Fruit fly (Drosophila melanogaster) whole organism, embryonic: ENCODE data around the gene Mks1.
A peak's percentile ranks its signal among the peaks of the same experiment; 100 is the strongest.

Experiments used
- Awh ChIP-seq: fragments of 200-800 bp; sonication (Bioruptor generic); IDR thresholded peaks from 2 replicates; pipeline ENCODE4, ENCODE4 v1.3.6; 2022; ENCODE audit warnings: missing biosample characterization, missing genetic modification characterization
- CG10321 ChIP-seq: fragments of 200-800 bp; sonication (Bioruptor generic); IDR thresholded peaks from 2 replicates; pipeline ENCODE4 v1.3.6; 2022; ENCODE audit warnings: missing biosample characterization, missing genetic modification characterization
- CG10462 ChIP-seq: fragments of 200-800 bp; sonication (Bioruptor generic); optimal IDR thresholded peaks from 2 replicates; lab custom pipeline; 2016; ENCODE audit warnings: missing biosample characterization, missing genetic modification characterization
- CG11695 ChIP-seq: fragments of 200-800 bp; sonication (Bioruptor generic); IDR thresholded peaks from 3 replicates; pipeline ENCODE4 v1.3.6; 2022; ENCODE audit warnings: missing biosample characterization, missing genetic modification characterization
- CG11696 ChIP-seq: fragments of 200-800 bp; sonication (Bioruptor generic); IDR thresholded peaks from 2 replicates; pipeline ENCODE4 v1.3.6; 2022; ENCODE audit warnings: missing biosample characterization, missing genetic modification characterization
- CG12236 ChIP-seq: fragments of 200-800 bp; sonication (Bioruptor generic); optimal IDR thresholded peaks from 2 replicates; lab custom pipeline; 2016; ENCODE audit warnings: missing biosample characterization, missing genetic modification characterization
- CG13287 ChIP-seq: fragments of 200-800 bp; sonication (Bioruptor generic); IDR thresholded peaks from 2 replicates; pipeline ENCODE4 v1.3.6; 2022; ENCODE audit warnings: missing biosample characterization, missing genetic modification characterization; ENCODE audit not compliant: partially characterized antibody
- CG13775 ChIP-seq: fragments of 200-800 bp; sonication (Bioruptor generic); optimal IDR thresholded peaks from 3 replicates; lab custom pipeline; 2017; ENCODE audit warnings: missing biosample characterization, mild to moderate bottlenecking, missing genetic modification characterization
- CG14860 ChIP-seq: fragments of 200-800 bp; sonication (Bioruptor generic); IDR thresholded peaks from 3 replicates; pipeline ENCODE4 v1.3.6; 2022; ENCODE audit warnings: missing biosample characterization, missing genetic modification characterization; ENCODE audit not compliant: partially characterized antibody
- CG15479 ChIP-seq: fragments of 200-800 bp; sonication (Bioruptor generic); optimal IDR thresholded peaks from 3 replicates; lab custom pipeline; 2019; ENCODE audit warnings: missing biosample characterization, mild to moderate bottlenecking, missing genetic modification characterization, moderate library complexity
- CG1647 ChIP-seq: fragments of 200-800 bp; sonication (Bioruptor generic); optimal IDR thresholded peaks from 3 replicates; lab custom pipeline; 2016; ENCODE audit warnings: missing biosample characterization, missing genetic modification characterization
- CG2120 ChIP-seq: fragments of 200-800 bp; sonication (Bioruptor generic); optimal IDR thresholded peaks from 3 replicates; lab custom pipeline; 2016; ENCODE audit warnings: missing biosample characterization, missing genetic modification characterization
- CG2678 ChIP-seq: fragments of 200-800 bp; sonication (Bioruptor generic); optimal IDR thresholded peaks from 3 replicates; lab custom pipeline; 2019; ENCODE audit warnings: missing biosample characterization, mild to moderate bottlenecking, missing genetic modification characterization, moderate library complexity
- CG34422 ChIP-seq: fragments of 200-800 bp; sonication (Bioruptor generic); IDR thresholded peaks from 3 replicates; pipeline ENCODE4 v1.3.6; 2022; ENCODE audit warnings: missing biosample characterization, missing genetic modification characterization
- CG4328 ChIP-seq: fragments of 200-800 bp; sonication (Bioruptor generic); optimal IDR thresholded peaks from 3 replicates; lab custom pipeline; 2017; ENCODE audit warnings: missing biosample characterization, missing genetic modification reagents, missing genetic modification characterization
- CG43689 ChIP-seq: fragments of 200-800 bp; sonication (Bioruptor generic); IDR thresholded peaks from 2 replicates; pipeline ENCODE4 v1.3.6; 2022; ENCODE audit warnings: missing biosample characterization, missing genetic modification characterization
- CG4404 ChIP-seq: fragments of 200-800 bp; sonication (Bioruptor generic); IDR thresholded peaks from 2 replicates; pipeline ENCODE4 v1.3.6; 2022; ENCODE audit warnings: missing biosample characterization, missing genetic modification characterization
- CG4854 ChIP-seq: fragments of 200-800 bp; sonication (Bioruptor generic); optimal IDR thresholded peaks from 2 replicates; lab custom pipeline; 2016; ENCODE audit warnings: missing biosample characterization, missing genetic modification characterization, inconsistent platforms
- CG6272 ChIP-seq: fragments of 200-800 bp; sonication (Bioruptor generic); IDR thresholded peaks from 2 replicates; pipeline ENCODE4 v1.3.6; 2022; ENCODE audit warnings: missing biosample characterization, missing genetic modification characterization
- CG6791 ChIP-seq: fragments of 200-800 bp; sonication (Bioruptor generic); IDR thresholded peaks from 3 replicates; pipeline ENCODE4 v1.3.6; 2022; ENCODE audit warnings: missing biosample characterization, missing genetic modification characterization; ENCODE audit not compliant: partially characterized antibody
- CG7271 ChIP-seq: fragments of 200-800 bp; sonication (Bioruptor generic); optimal IDR thresholded peaks from 2 replicates; lab custom pipeline; 2018; ENCODE audit warnings: missing biosample characterization, mild to moderate bottlenecking, missing genetic modification characterization, moderate library complexity
- CG7786 ChIP-seq: fragments of 200-800 bp; sonication (Bioruptor generic); optimal IDR thresholded peaks from 2 replicates; lab custom pipeline; 2016; ENCODE audit warnings: missing biosample characterization, missing genetic modification characterization
- CG7839 ChIP-seq: fragments of 200-800 bp; sonication (Bioruptor generic); optimal IDR thresholded peaks from 3 replicates; lab custom pipeline; 2018; ENCODE audit warnings: missing biosample characterization, mild to moderate bottlenecking, missing genetic modification characterization, moderate library complexity
- CG8281 ChIP-seq: fragments of 200-800 bp; sonication (Bioruptor generic); optimal IDR thresholded peaks from 2 replicates; lab custom pipeline; 2018; ENCODE audit warnings: missing biosample characterization, mild to moderate bottlenecking, missing genetic modification characterization, moderate library complexity
- CG8924 ChIP-seq: fragments of 200-800 bp; optimal IDR thresholded peaks from 3 replicates; lab custom pipeline; 2019; ENCODE audit warnings: missing biosample characterization, mild to moderate bottlenecking, missing genetic modification characterization, moderate library complexity
- CHES-1-like ChIP-seq: fragments of 200-800 bp; sonication (Bioruptor generic); optimal IDR thresholded peaks from 2 replicates; lab custom pipeline; 2016; ENCODE audit warnings: missing biosample characterization, missing genetic modification characterization
- ERR ChIP-seq: fragments of 200-800 bp; sonication (Bioruptor generic); optimal IDR thresholded peaks from 2 replicates; lab custom pipeline; 2016; ENCODE audit warnings: missing biosample characterization, missing genetic modification characterization
- H15 ChIP-seq: fragments of 200-800 bp; sonication (Bioruptor generic); IDR thresholded peaks from 3 replicates; pipeline ENCODE4 v1.3.6; 2022; ENCODE audit warnings: missing biosample characterization, missing genetic modification characterization
- HmgZ ChIP-seq: fragments of 200-800 bp; sonication (Bioruptor generic); optimal IDR thresholded peaks from 2 replicates; lab custom pipeline; 2018; ENCODE audit warnings: missing biosample characterization, mild to moderate bottlenecking, missing genetic modification characterization
- Kr ChIP-seq: fragments of 200-800 bp; sonication (Bioruptor generic); optimal IDR thresholded peaks from 2 replicates; lab custom pipeline; 2017; ENCODE audit warnings: missing biosample characterization, mild to moderate bottlenecking, missing genetic modification characterization
- Mes4 ChIP-seq: fragments of 200-800 bp; sonication (Bioruptor generic); optimal IDR thresholded peaks from 2 replicates; lab custom pipeline; 2016; ENCODE audit warnings: missing biosample characterization, missing genetic modification characterization
- Optix ChIP-seq: fragments of 200-800 bp; sonication (Bioruptor generic); IDR thresholded peaks from 3 replicates; pipeline ENCODE4 v1.3.6; 2022; ENCODE audit warnings: missing biosample characterization, missing genetic modification characterization
- PHDP ChIP-seq: fragments of 200-800 bp; sonication (Bioruptor generic); optimal IDR thresholded peaks from 3 replicates; lab custom pipeline; 2018; ENCODE audit warnings: missing biosample characterization, mild to moderate bottlenecking, missing genetic modification characterization, moderate library complexity
- Sry-δ ChIP-seq: fragments of 200-800 bp; sonication (Bioruptor generic); optimal IDR thresholded peaks from 2 replicates; lab custom pipeline; 2016; ENCODE audit warnings: missing biosample characterization, missing genetic modification characterization
- Ssrp ChIP-seq: fragments of 200-800 bp; sonication (Bioruptor generic); optimal IDR thresholded peaks from 2 replicates; lab custom pipeline; 2018; ENCODE audit warnings: missing biosample characterization, mild to moderate bottlenecking, missing genetic modification characterization, moderate library complexity
- TFAM ChIP-seq: fragments of 200-800 bp; sonication (Bioruptor generic); optimal IDR thresholded peaks from 2 replicates; lab custom pipeline; 2017; ENCODE audit warnings: missing biosample characterization, missing genetic modification characterization, inconsistent platforms
- ab ChIP-seq: fragments of 200-800 bp; sonication (Bioruptor generic); optimal IDR thresholded peaks from 2 replicates; lab custom pipeline; 2016; ENCODE audit warnings: missing biosample characterization, missing genetic modification characterization
- ara ChIP-seq: fragments of 200-800 bp; sonication (Bioruptor generic); IDR thresholded peaks from 2 replicates; pipeline ENCODE4 v1.3.6; 2022; ENCODE audit warnings: missing biosample characterization, missing genetic modification characterization
- br ChIP-seq: fragments of >200 bp; optimal IDR thresholded peaks from 2 replicates; lab custom pipeline; 2017
- cg ChIP-seq: fragments of 200-800 bp; sonication (Bioruptor generic); optimal IDR thresholded peaks from 3 replicates; lab custom pipeline; 2019; ENCODE audit warnings: missing biosample characterization, mild to moderate bottlenecking, missing genetic modification characterization, moderate library complexity
- ci ChIP-seq: fragments of 200-800 bp; sonication (Bioruptor generic); IDR thresholded peaks from 3 replicates; pipeline ENCODE4 v1.3.6; 2022; ENCODE audit warnings: missing biosample characterization, missing genetic modification characterization
- danr ChIP-seq: fragments of 200-800 bp; sonication (Bioruptor generic); IDR thresholded peaks from 2 replicates; pipeline ENCODE4 v1.3.6; 2022; ENCODE audit warnings: missing biosample characterization, missing genetic modification characterization
- disco-r ChIP-seq: fragments of 200-800 bp; sonication (Bioruptor generic); optimal IDR thresholded peaks from 2 replicates; lab custom pipeline; 2016; ENCODE audit warnings: missing biosample characterization, missing genetic modification characterization
- dysf ChIP-seq: fragments of 200-800 bp; sonication (Bioruptor generic); IDR thresholded peaks from 3 replicates; pipeline ENCODE4 v1.3.6; 2022; ENCODE audit warnings: missing biosample characterization, missing genetic modification characterization
- fd64A ChIP-seq: fragments of 200-800 bp; sonication (Bioruptor generic); optimal IDR thresholded peaks from 3 replicates; lab custom pipeline; 2018; ENCODE audit warnings: missing biosample characterization, mild to moderate bottlenecking, missing genetic modification characterization
- grn ChIP-seq: fragments of 200-800 bp; sonication (Bioruptor generic); optimal IDR thresholded peaks from 3 replicates; lab custom pipeline; 2017; ENCODE audit warnings: missing biosample characterization, missing genetic modification characterization
- hkb ChIP-seq, 2 experiments: fragments of 200-800 bp in 1 of 2; fragments of >200 bp in 1 of 2; sonication (Bioruptor generic) in 1 of 2; IDR thresholded peaks in 1 of 2; optimal IDR thresholded peaks in 1 of 2; 2 replicates each; pipeline versions ENCODE4 v1.3.6 to Lab custom; 2017 to 2022; ENCODE audit warnings: missing biosample characterization in 1 of 2, missing genetic modification characterization in 1 of 2
- jing ChIP-seq: fragments of 200-800 bp; sonication (Bioruptor generic); optimal IDR thresholded peaks from 2 replicates; lab custom pipeline; 2018; ENCODE audit warnings: missing biosample characterization, mild to moderate bottlenecking, missing genetic modification characterization
- lbe ChIP-seq: fragments of 200-800 bp; sonication (Bioruptor generic); optimal IDR thresholded peaks from 2 replicates; lab custom pipeline; 2016; ENCODE audit warnings: missing biosample characterization, mild to moderate bottlenecking, missing genetic modification characterization
- row ChIP-seq: fragments of 200-800 bp; sonication (Bioruptor generic); IDR thresholded peaks from 3 replicates; pipeline ENCODE4 v1.3.6; 2022; ENCODE audit warnings: missing biosample characterization, missing genetic modification characterization
- sd ChIP-seq: fragments of 200-800 bp; sonication (Bioruptor generic); optimal IDR thresholded peaks from 3 replicates; lab custom pipeline; 2018; ENCODE audit warnings: missing biosample characterization, mild to moderate bottlenecking, missing genetic modification characterization, moderate library complexity
- twi ChIP-seq: fragments of 200-800 bp; optimal IDR thresholded peaks from 2 replicates; lab custom pipeline; 2019; ENCODE audit warnings: missing biosample characterization, mild to moderate bottlenecking, missing genetic modification characterization, moderate library complexity

The Mks1 gene

DNA sequence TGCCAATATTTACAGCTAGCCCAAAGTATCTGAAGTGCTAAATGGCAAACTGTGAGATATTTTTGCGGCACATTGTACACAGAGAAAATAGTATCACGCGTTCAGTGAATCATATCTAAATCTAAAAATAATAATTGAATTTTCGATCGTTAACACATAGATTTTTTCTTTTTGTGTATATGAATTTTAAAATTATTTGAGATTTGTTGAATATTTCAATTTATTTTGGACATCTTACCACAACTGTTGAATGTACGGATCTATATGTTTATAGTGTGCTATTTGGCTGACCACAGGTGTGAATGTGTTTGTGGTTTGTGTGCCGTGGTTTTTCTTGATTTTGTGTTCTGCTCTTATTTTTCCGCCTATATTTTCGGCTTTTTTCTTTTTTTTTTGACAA, 26.6 kb downstream of the Mks1 start (continued):
- no peak for TF ChIP-seq CG10462
- no peak for TF ChIP-seq ERR
- TF ChIP-seq HmgZ (tag; lab: Kevin White, UChicago): peak; percentile 20
- no peak for TF ChIP-seq fd64A
- TF ChIP-seq ci (GFP tag; lab: Robert Waterston, UW): no peak
- TF ChIP-seq Mes4 (GFP tag; lab: Kevin White, UChicago): no peak
- TF ChIP-seq CG8281 (tag; lab: Kevin White, UChicago): no peak
- TF ChIP-seq CG15479: no peak
- peak; percentile 34 for TF ChIP-seq Ssrp (tag; lab: Kevin White, UChicago)
- no peak for TF ChIP-seq TFAM
- TF ChIP-seq CG2120 (GFP tag; lab: Kevin White, UChicago): peak; percentile 86
- peak; percentile 58 for TF ChIP-seq PHDP
- TF ChIP-seq CG1647 (GFP tag; lab: Kevin White, UChicago): no peak
- peak; percentile 83 for TF ChIP-seq CG11696 (GFP tag; lab: Robert Waterston, UW)
- no peak for TF ChIP-seq br (lab: Kevin White, UChicago)
- TF ChIP-seq CG13775: peak; percentile 64
- TF ChIP-seq CG12236 (GFP tag; lab: Kevin White, UChicago): no peak
- no peak for TF ChIP-seq Optix (GFP tag; lab: Robert Waterston, UW)
- peak; percentile 7 for TF ChIP-seq CHES-1-like (GFP tag; lab: Kevin White, UChicago)
- no peak; the same call in 2 of the 3 replicates for TF ChIP-seq CG6791 (GFP tag; lab: Robert Waterston, UW)
- TF ChIP-seq Awh (GFP tag; lab: Robert Waterston, UW): no peak
- TF ChIP-seq ab (GFP tag; lab: Kevin White, UChicago): peak; percentile 39
- peak; percentile 53 for TF ChIP-seq CG8924 (tag; lab: Kevin White, UChicago)
- no peak for TF ChIP-seq twi (tag; lab: Kevin White, UChicago)
- peak; percentile 49 for TF ChIP-seq CG7786
- TF ChIP-seq Sry-δ (GFP tag; lab: Kevin White, UChicago): no peak
- TF ChIP-seq lbe (GFP tag; lab: Kevin White, UChicago): no peak
- peak; percentile 6 for TF ChIP-seq CG4854 (GFP tag; lab: Kevin White, UChicago)
- TF ChIP-seq CG43689 (GFP tag; lab: Robert Waterston, UW): no peak
- no peak for TF ChIP-seq cg (GFP tag; lab: Kevin White, UChicago)
- no peak for TF ChIP-seq CG14860 (GFP tag; lab: Robert Waterston, UW)
- peak; percentile 79 for TF ChIP-seq row
- TF ChIP-seq sd (tag; lab: Kevin White, UChicago): no peak
- no peak for TF ChIP-seq jing
- TF ChIP-seq CG13287 (GFP tag; lab: Robert Waterston, UW): no peak
- TF ChIP-seq H15 (GFP tag; lab: Robert Waterston, UW): no peak
- no peak for TF ChIP-seq CG4328 (GFP tag; lab: Kevin White, UChicago)
- TF ChIP-seq dysf (GFP tag; lab: Robert Waterston, UW): peak; percentile 65; the same call in 2 of the 3 replicates
- TF ChIP-seq danr (GFP tag; lab: Robert Waterston, UW): no peak
- TF ChIP-seq CG6272: no peak
- peak; percentile 72 for TF ChIP-seq CG2678
- no peak for TF ChIP-seq ara (GFP tag; lab: Robert Waterston, UW)
- TF ChIP-seq CG34422 (GFP tag; lab: Robert Waterston, UW): no peak
- no peak for TF ChIP-seq CG4404
- no peak for TF ChIP-seq CG10321 (GFP tag; lab: Robert Waterston, UW)
- TF ChIP-seq Kr (GFP tag; lab: Kevin White, UChicago): no peak
- peak; percentile 58; the same call in 2 of the 3 replicates for TF ChIP-seq CG11695 (GFP tag; lab: Robert Waterston, UW)
- TF ChIP-seq disco-r (GFP tag; lab: Kevin White, UChicago): no peak
- TF ChIP-seq CG7271 (tag; lab: Kevin White, UChicago): no peak
- TF ChIP-seq CG7839 (tag; lab: Kevin White, UChicago): peak; percentile 60
- no peak for TF ChIP-seq hkb (optimal IDR thresholded peaks at IDR 0.05; lab: Kevin White, UChicago)
- TF ChIP-seq hkb (GFP tag; IDR thresholded peaks at IDR 0.05; lab: Robert Waterston, UW): peak; percentile 10; the same call in 1 of the 2 replicates
- TF ChIP-seq grn (GFP tag; lab: Kevin White, UChicago): no peak
